Worm (Caenorhabditis elegans): ENCODE measurements around the gene hpo-31.

ce11 chrV:13827920-13828319 is 5.1 kb downstream of the hpo-31 start, which contains the start of gene nrf-5:
- TF ChIP-seq fos-1 (tag; optimal IDR thresholded peaks at IDR 0.05) (no peak), lin-39 (tag; optimal IDR thresholded peaks at IDR 0.05) (no peak), nhr-76 (tag; optimal IDR thresholded peaks at IDR 0.05) (no peak), ceh-82 (tag; optimal IDR thresholded peaks at IDR 0.05) (no peak), pha-4 (tag; optimal IDR thresholded peaks at IDR 0.05) (no peak), zag-1 (tag; optimal IDR thresholded peaks at IDR 0.05) (no peak), hmg-11 (tag; optimal IDR thresholded peaks at IDR 0.05) (no peak), ceh-28 (tag; optimal IDR thresholded peaks at IDR 0.05) (no peak), unc-62 (GFP tag; optimal IDR thresholded peaks at IDR 0.05) (no peak)
